Worm (Caenorhabditis elegans) whole organism, L1 larva: ENCODE measurements around the gene C14C6.2.

Experiments used
- C16A3.4 ChIP-seq: fragments of 150-350 bp; optimal IDR thresholded peaks from 2 replicates; lab custom pipeline; 2014; ENCODE audit warnings: missing biosample characterization, missing genetic modification characterization
- C34B4.2 ChIP-seq: sonication (generic microtip); optimal IDR thresholded peaks from 2 replicates; lab custom pipeline; 2017; ENCODE audit warnings: mild to moderate bottlenecking, missing genetic modification characterization, missing compliant biosample characterization
- F16B12.6 ChIP-seq: fragments of 150-350 bp; optimal IDR thresholded peaks from 2 replicates; lab custom pipeline; 2014; ENCODE audit warnings: missing biosample characterization, missing genetic modification characterization
- blmp-1 ChIP-seq: fragments of 150-350 bp; optimal IDR thresholded peaks from 2 replicates; lab custom pipeline; 2014; ENCODE audit warnings: missing biosample characterization, missing genetic modification characterization
- ces-1 ChIP-seq: fragments of 150-350 bp; optimal IDR thresholded peaks from 2 replicates; lab custom pipeline; 2014; ENCODE audit warnings: missing biosample characterization, missing genetic modification reagents, missing genetic modification characterization
- dpl-1 ChIP-seq, 3 experiments: fragments of 150-350 bp in 2 of 3; sonication (generic microtip) in 1 of 3; optimal IDR thresholded peaks; 2 replicates each; lab custom pipeline; 2014 to 2017; ENCODE audit warnings: missing biosample characterization in 3 of 3, missing genetic modification characterization in 3 of 3, missing genetic modification reagents in 3 of 3
- efl-1 ChIP-seq, 4 experiments: fragments of 150-350 bp; optimal IDR thresholded peaks in 3 of 4; peaks in 1 of 4; 1 replicate in 1 of 4; 2 replicates in 3 of 4; lab custom pipeline; 2014; ENCODE audit warnings: missing biosample characterization in 2 of 4, missing genetic modification characterization in 2 of 4, missing genetic modification reagents in 2 of 4
- egl-27 ChIP-seq, 2 experiments: fragments of 150-350 bp in 1 of 2; sonication (generic microtip); optimal IDR thresholded peaks; 3 replicates each; lab custom pipeline; 2017 to 2018; ENCODE audit warnings: missing biosample characterization in 2 of 2, missing genetic modification characterization in 2 of 2, missing genetic modification reagents in 2 of 2
- elt-2 ChIP-seq: sonication (generic microtip); optimal IDR thresholded peaks from 2 replicates; lab custom pipeline; 2016; ENCODE audit warnings: missing genetic modification characterization, mild to moderate bottlenecking, inconsistent platforms, missing compliant biosample characterization, missing genetic modification reagents
- fkh-10 ChIP-seq: sonication (generic microtip); optimal IDR thresholded peaks from 2 replicates; lab custom pipeline; 2017; ENCODE audit warnings: missing biosample characterization, missing genetic modification reagents, missing genetic modification characterization
- fkh-8 ChIP-seq: sonication (generic microtip); optimal IDR thresholded peaks from 2 replicates; lab custom pipeline; 2016; ENCODE audit warnings: mild to moderate bottlenecking, missing genetic modification characterization, missing compliant biosample characterization
- grh-1 ChIP-seq: fragments of 200-800 bp; sonication (Bioruptor generic); IDR thresholded peaks from 2 replicates; pipeline ENCODE4 v1.3.6; 2022; ENCODE audit warnings: missing genetic modification reagents, missing genetic modification characterization, missing compliant biosample characterization
- isw-1 ChIP-seq: fragments of 200-800 bp; sonication (Bioruptor generic); IDR thresholded peaks from 2 replicates; pipeline ENCODE4 v1.3.6; 2022; ENCODE audit warnings: missing genetic modification characterization, missing compliant biosample characterization
- lin-15B ChIP-seq: fragments of 150-350 bp; sonication (generic microtip); optimal IDR thresholded peaks from 3 replicates; lab custom pipeline; 2014; ENCODE audit warnings: missing biosample characterization, missing genetic modification characterization
- mab-9 ChIP-seq: fragments of 200-800 bp; sonication (Bioruptor generic); IDR thresholded peaks from 2 replicates; pipeline ENCODE4 v1.3.6; 2022; ENCODE audit warnings: missing genetic modification reagents, missing genetic modification characterization, missing compliant biosample characterization
- mdl-1 ChIP-seq, 2 experiments: fragments of 150-350 bp; optimal IDR thresholded peaks; 2 replicates each; lab custom pipeline; 2014 to 2017; ENCODE audit warnings: missing biosample characterization in 2 of 2, missing genetic modification characterization in 2 of 2, inconsistent platforms in 1 of 2
- mep-1 ChIP-seq: fragments of 150-350 bp; optimal IDR thresholded peaks from 2 replicates; lab custom pipeline; 2014; ENCODE audit warnings: missing biosample characterization, missing genetic modification characterization
- nhr-12 ChIP-seq: sonication (generic microtip); optimal IDR thresholded peaks from 2 replicates; lab custom pipeline; 2017; ENCODE audit warnings: missing biosample characterization, missing genetic modification characterization
- nhr-19 ChIP-seq: fragments of 200-800 bp; sonication (Bioruptor generic); conservative IDR thresholded peaks from 2 replicates; pipeline ENCODE4 v1.3.6; 2022; ENCODE audit warnings: missing genetic modification characterization, missing compliant biosample characterization
- nhr-47 ChIP-seq: sonication (generic microtip); optimal IDR thresholded peaks from 2 replicates; lab custom pipeline; 2016; ENCODE audit warnings: mild to moderate bottlenecking, missing genetic modification characterization, moderate library complexity, missing compliant biosample characterization
- nhr-71 ChIP-seq: sonication (generic microtip); optimal IDR thresholded peaks from 2 replicates; lab custom pipeline; 2016; ENCODE audit warnings: mild to moderate bottlenecking, missing genetic modification characterization, moderate library complexity, missing compliant biosample characterization
- nhr-85 ChIP-seq: sonication (generic microtip); peaks from one replicate; lab custom pipeline; 2016; ENCODE audit warnings: missing genetic modification characterization, inconsistent platforms, missing compliant biosample characterization
- nhr-90 ChIP-seq: sonication (generic microtip); optimal IDR thresholded peaks from 2 replicates; lab custom pipeline; 2016; ENCODE audit warnings: mild to moderate bottlenecking, missing genetic modification characterization, missing compliant biosample characterization; ENCODE audit not compliant: poor library complexity
- pqm-1 ChIP-seq: sonication (generic microtip); optimal IDR thresholded peaks from 3 replicates; lab custom pipeline; 2017; ENCODE audit warnings: missing biosample characterization, missing genetic modification characterization
- snpc-4 ChIP-seq: fragments of 150-350 bp; optimal IDR thresholded peaks from 2 replicates; lab custom pipeline; 2014; ENCODE audit warnings: missing biosample characterization, missing genetic modification characterization
- snu-23 ChIP-seq: sonication (generic microtip); optimal IDR thresholded peaks from 2 replicates; lab custom pipeline; 2016; ENCODE audit warnings: missing genetic modification characterization, missing compliant biosample characterization
- sox-4 ChIP-seq: sonication (generic microtip); optimal IDR thresholded peaks from 2 replicates; lab custom pipeline; 2016; ENCODE audit warnings: missing genetic modification characterization, missing compliant biosample characterization
- sptf-1 ChIP-seq: fragments of 150-350 bp; optimal IDR thresholded peaks from 2 replicates; lab custom pipeline; 2014; ENCODE audit warnings: missing biosample characterization, missing genetic modification characterization
- sup-37 ChIP-seq: fragments of 200-800 bp; sonication (Bioruptor generic); optimal IDR thresholded peaks from 2 replicates; lab custom pipeline; 2018; ENCODE audit warnings: mild to moderate bottlenecking, missing genetic modification characterization, missing compliant biosample characterization
- tbx-2 ChIP-seq: sonication (generic microtip); optimal IDR thresholded peaks from 2 replicates; lab custom pipeline; 2016; ENCODE audit warnings: missing genetic modification characterization, missing compliant biosample characterization
- unc-130 ChIP-seq: fragments of 150-350 bp; optimal IDR thresholded peaks from 2 replicates; lab custom pipeline; 2017; ENCODE audit warnings: missing biosample characterization, missing genetic modification characterization, inconsistent platforms
- unc-30 ChIP-seq: sonication (generic microtip); optimal IDR thresholded peaks from 2 replicates; lab custom pipeline; 2017; ENCODE audit warnings: missing biosample characterization, missing genetic modification characterization
- xbp-1 ChIP-seq: sonication (generic microtip); optimal IDR thresholded peaks from 2 replicates; lab custom pipeline; 2016; ENCODE audit warnings: missing genetic modification characterization, missing compliant biosample characterization
- zag-1 ChIP-seq: fragments of 150-350 bp; optimal IDR thresholded peaks from 2 replicates; lab custom pipeline; 2014; ENCODE audit warnings: missing biosample characterization, missing genetic modification characterization

Gene C14C6.2

ce11 chrV:534176-534575, 28.8 kb upstream of the C14C6.2 start, which contains the start of gene nhr-132 (continued):
- TF ChIP-seq snu-23 (GFP tag; lab: Kevin White, UChicago) (peak; percentile 57), fkh-10 (GFP tag; lab: Kevin White, UChicago) (no peak), mep-1 (peak; percentile 54), ces-1 (GFP tag; lab: Kevin White, UChicago) (no peak)

ce11 chrV:536571-536970, 26.4 kb upstream of the C14C6.2 start, which contains the start of gene C14C6.5:
Gene C14C6.5 (plus strand): TSS chrV:536628.
- TF ChIP-seq grh-1 (no peak), unc-30 (tag; lab: Kevin White, UChicago) (no peak), lin-15B (no peak), dpl-1 (GFP tag; optimal IDR thresholded peaks at IDR 0.05; lab: Kevin White, UChicago) (no peak), mab-9 (no peak), isw-1 (GFP tag; lab: Robert Waterston, UW) (no peak), nhr-12 (tag; lab: Kevin White, UChicago) (no peak), zag-1 (tag; lab: Kevin White, UChicago) (no peak), F16B12.6 (tag; lab: Kevin White, UChicago) (no peak)
- TF ChIP-seq, all 84 proteins: peak for 0

- peak; percentile 20 for TF ChIP-seq nhr-85 (tag; lab: Kevin White, UChicago)
- no peak for TF ChIP-seq egl-27 (tag; optimal IDR thresholded peaks at IDR 0.05; lab: Kevin White, UChicago)
Observed at ce11 chrV:539040-539510, 23.9 kb upstream of the C14C6.2 start, which contains the start of gene nhr-155. Gene nhr-155 (plus strand): TSS chrV:539460.

ce11 chrV:541470-541869, 21.5 kb upstream of the C14C6.2 start:
- TF ChIP-seq fkh-8 (tag; lab: Kevin White, UChicago) (no peak), nhr-85 (tag; lab: Kevin White, UChicago) (peak; percentile 65)

- no peak for TF ChIP-seq F16B12.6 (tag; lab: Kevin White, UChicago)
- no peak for TF ChIP-seq C16A3.4
- no peak for TF ChIP-seq snpc-4 (tag; lab: Kevin White, UChicago)
- no peak for TF ChIP-seq nhr-71 (tag; lab: Kevin White, UChicago)
- no peak for TF ChIP-seq nhr-47 (tag; lab: Kevin White, UChicago)
- no peak for TF ChIP-seq grh-1
- no peak for TF ChIP-seq pqm-1 (tag; lab: Kevin White, UChicago)
- TF ChIP-seq sup-37, result no peak
- no peak for TF ChIP-seq sptf-1
- TF ChIP-seq nhr-19, result no peak
- no peak for TF ChIP-seq xbp-1
Observed at ce11 chrV:543169-543568, 19.8 kb upstream of the C14C6.2 start, which contains the start of gene C14C6.3. Gene C14C6.3 (plus strand): TSS chrV:543469.

- TF ChIP-seq elt-2 (tag; lab: Kevin White, UChicago), result no peak
Observed at ce11 chrV:547980-548379, 15.0 kb upstream of the C14C6.2 start, which contains the start of gene C14C6.6. Gene C14C6.6 (minus strand): TSS chrV:548080.

- TF ChIP-seq fkh-10 (GFP tag; lab: Kevin White, UChicago) (no peak), isw-1 (GFP tag; lab: Robert Waterston, UW) (no peak), unc-130 (tag; lab: Kevin White, UChicago) (no peak), mab-9 (no peak), sptf-1 (no peak), efl-1 (optimal IDR thresholded peaks at IDR 0.05; lab: Kevin White, UChicago) (no peak), efl-1 (GFP tag; optimal IDR thresholded peaks at IDR 0.05 in 1 of 2; lab: Kevin White, UChicago) (no peak), mdl-1 (tag; optimal IDR thresholded peaks at IDR 0.05; lab: Kevin White, UChicago) (no peak), mep-1 (no peak), snu-23 (GFP tag; lab: Kevin White, UChicago) (no peak), grh-1 (no peak), sox-4 (no peak), tbx-2 (tag; lab: Kevin White, UChicago) (no peak), C34B4.2 (tag; lab: Kevin White, UChicago) (no peak), nhr-90 (no peak), blmp-1 (tag; lab: Kevin White, UChicago) (no peak), pqm-1 (tag; lab: Kevin White, UChicago) (no peak)
Observed at ce11 chrV:552406-552805, 10.5 kb upstream of the C14C6.2 start.
